Fruit fly (Drosophila melanogaster) ovary, adult (tissue): Measurements from ENCODE around the gene CG44838.

Experiments used
- CG17801 ChIP-seq: fragments of 200-800 bp; optimal IDR thresholded peaks from 2 replicates; lab custom pipeline; 2019; ENCODE audit warnings: missing biosample characterization, mild to moderate bottlenecking, missing genetic modification characterization, moderate library complexity; ENCODE audit not compliant: partially characterized antibody

CG44838 gene

DNA sequence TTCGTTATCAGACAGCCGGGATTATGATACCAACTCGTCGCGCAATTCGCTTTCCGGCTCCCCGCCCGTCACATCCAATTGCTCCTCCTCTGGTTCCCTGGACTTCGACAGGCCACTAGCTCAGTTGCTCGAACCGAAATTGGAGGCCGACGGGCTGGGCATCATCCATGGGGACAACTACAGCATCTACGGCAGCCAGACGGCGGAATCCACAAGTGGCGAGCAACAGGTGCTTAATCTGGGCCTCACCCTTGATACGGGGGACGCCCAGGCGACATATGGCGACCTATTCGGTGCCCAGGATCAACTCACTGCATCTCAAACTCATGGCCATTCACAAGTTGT is 30.3 kb upstream of the CG44838 start:
- TF ChIP-seq CG17801 (GFP tag; lab: Kevin White, UChicago) = no peak

DNA sequence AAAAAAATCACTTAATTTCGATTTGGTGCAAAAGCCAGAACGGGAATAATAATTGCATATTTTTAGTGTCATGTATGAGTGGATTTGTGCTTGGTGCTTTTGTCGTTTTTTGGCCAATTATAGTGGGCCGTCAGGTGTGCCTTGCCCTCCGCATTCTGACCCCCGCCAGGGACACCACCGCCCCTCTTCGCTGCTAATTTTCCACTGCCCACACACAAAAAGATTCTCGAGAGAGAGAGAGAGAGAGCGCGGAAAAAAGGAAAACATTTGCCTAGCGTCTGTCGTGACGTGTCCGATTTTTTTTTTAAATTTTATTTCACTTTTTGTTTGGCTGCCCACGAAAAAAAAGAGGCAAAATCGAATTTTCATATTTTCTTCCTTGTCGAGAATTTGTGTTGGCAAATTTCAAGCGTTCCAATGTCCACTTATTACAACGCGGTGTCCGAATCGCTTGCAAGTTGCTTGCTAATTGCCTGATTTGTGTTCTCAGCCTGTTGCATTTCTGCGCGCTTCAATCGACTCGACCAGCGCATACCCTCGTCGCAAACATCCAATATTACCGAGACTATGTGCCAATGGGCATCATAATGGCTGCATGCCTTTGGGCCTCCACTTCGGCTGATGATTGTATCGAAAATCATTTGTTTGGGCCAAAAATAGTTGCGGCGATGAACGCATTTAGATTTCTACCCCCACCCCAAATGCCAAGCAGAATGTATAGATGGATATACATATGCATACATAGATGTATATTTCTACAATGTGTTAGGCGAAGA is 28.8 kb upstream of the CG44838 start:
- no peak for TF ChIP-seq CG17801 (GFP tag; lab: Kevin White, UChicago)

DNA sequence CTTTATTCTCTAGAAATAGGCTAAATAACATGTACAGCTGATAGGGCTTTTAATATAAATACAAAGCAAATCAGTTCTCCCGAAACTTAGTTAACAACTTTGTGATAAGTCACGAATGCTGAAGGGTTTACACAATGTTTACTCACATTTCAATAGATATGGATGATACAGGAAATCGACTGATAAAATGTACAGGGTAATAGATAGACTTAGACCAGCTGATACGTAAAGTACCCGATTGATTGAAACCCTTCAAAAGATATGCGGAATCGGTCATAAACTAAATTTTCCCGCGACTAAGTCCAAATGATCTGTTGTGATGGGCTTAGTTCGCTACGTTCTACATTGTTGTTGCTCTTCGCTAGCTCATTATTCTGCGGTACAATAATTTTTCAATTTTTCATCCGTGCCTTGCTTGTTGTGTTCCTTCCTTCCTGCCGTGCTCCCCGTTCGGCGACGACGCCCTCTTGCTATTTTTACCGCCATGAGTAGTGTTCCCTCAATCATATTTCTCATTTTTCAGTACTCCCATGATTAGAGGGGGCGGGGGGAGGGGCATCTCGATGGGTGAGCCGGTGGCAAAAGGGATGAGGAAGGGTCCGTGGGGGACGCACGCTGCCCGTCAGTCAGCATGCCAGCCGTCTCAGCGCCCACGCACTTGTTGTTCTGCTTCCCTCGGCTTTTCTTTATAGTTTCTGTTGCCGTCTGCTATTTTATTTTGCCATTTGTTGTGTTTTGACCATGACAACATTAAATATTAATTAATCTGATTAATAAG is 27.9 kb upstream of the CG44838 start:
- no peak for TF ChIP-seq CG17801 (GFP tag; lab: Kevin White, UChicago)

DNA sequence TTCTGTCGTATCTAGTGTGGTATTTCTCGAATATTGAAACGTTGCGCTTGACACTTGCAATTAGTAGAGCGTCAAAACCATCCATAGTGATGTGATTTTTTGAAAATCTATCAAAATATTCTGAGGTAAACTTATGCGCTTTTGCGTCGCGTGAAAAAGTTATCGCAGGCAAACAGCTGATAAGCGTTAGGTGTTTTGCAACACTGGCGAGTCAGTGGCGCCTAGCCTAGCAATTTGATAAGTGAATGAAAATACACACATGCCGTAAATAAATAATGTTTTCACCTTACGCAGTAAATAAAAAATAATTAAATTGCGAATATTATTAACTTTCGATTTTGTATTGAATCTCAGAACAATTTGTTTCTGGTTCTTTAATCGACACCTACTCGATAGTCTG is 25.5 kb upstream of the CG44838 start, which contains the start of gene CG42526:
CG42526 (minus strand) TSS at position 85 of the 400 bp plus-strand sequence.
- peak; percentile 18 for TF ChIP-seq CG17801 (GFP tag; lab: Kevin White, UChicago)

DNA sequence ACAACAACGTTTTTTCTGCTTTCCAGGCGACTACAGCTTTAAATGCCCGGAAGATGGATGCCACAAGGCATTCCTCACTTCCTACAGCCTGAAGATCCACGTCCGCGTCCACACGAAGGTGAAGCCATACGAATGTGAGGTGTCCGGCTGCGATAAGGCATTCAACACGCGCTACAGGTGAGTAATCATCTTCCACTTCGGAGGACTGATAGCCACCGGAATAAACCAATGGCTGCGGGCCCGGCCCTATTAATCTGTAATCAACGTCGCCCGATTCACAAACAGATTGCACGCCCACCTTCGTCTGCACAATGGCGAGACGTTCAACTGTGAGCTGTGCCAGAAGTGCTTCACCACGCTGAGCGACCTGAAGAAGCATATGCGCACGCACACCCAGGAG is 25.0 kb upstream of the CG44838 start:
- no peak for TF ChIP-seq CG17801 (GFP tag; lab: Kevin White, UChicago)

DNA sequence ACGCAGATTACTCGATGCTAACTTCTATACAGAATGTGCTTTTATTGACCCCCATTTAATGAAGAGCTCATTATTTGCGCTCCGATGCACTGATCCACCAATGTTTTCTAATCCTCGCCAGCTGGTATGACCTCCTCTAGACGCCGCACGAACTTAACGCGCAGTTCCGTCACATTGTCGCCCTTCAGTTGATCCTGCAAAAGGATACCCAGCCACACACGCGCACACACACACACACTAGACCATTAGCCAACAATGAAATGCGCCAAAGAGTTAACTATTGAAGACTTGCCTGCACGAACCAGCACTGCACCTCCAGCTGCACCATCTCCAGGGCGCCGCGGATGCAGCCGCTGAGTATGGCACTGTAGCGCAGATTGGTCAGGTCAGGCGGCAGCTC is 22.0 kb upstream of the CG44838 start:
- no peak for TF ChIP-seq CG17801 (GFP tag; lab: Kevin White, UChicago)

DNA sequence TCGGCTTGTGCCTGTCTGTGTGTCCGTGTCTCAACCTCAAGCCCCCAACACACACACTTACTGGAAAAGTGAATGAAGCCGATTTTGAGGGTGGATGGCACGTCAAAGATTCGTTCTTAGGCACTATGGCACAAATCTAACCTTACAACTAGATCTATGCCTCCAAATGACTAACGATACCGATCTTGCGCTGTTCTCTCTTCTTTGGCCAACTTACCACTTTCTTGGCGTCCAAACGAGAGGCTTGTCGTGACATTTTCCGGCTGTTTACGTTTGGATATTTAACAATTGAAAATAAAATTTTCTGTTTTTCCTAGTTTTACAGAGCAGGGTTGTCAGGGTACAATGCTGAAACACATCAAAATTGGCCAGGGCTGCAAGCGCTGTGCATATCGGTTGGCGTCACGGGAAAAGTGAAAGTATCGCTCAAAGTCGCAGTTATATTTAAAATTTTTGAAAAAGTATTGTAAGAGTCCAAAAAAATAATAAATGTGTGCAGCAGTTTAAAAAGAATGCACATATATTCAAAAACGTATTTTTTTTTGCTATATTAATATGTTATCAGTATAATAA is 18.9 kb upstream of the CG44838 start, which contains the start of the genes Bet3 and Nf-YA:
Bet3 (minus strand) TSS at position 361 of the 573 bp plus-strand sequence.
Nf-YA (minus strand) TSS at position 361 of the 573 bp plus-strand sequence.
- peak; percentile 22 for TF ChIP-seq CG17801 (GFP tag; lab: Kevin White, UChicago)

DNA sequence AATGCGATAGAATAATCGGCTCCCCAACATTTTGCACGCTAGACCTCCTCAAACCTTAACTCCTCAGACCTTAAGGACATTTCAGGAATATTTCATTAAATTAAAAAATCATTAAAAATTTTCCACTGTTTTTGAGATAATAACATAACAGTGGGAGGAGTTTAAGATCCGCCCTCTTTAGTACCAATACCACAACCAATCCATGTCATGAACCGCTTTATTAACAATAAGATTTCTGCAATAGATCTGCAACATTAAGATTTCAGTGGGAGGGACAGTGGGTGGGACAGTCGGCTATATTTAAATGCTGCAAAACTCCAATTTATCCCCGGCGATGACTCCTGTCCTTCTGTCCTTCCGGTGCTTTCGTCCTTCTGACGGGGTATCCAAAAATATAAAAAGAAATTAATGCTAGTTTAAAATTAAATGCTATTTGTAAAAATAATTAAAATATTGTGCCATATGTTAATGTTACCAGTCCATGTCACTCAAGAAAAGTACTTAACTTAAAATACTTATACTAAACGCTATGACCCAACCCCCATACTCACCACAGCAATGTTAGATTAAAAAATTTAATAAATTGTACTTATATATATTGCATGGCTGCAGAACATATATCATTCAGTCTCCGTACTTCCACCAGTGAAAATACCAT is 18.1 kb upstream of the CG44838 start, which contains the start of gene Srg3:
Srg3 (plus strand) TSS at position 608 of the 658 bp plus-strand sequence.
- no peak for TF ChIP-seq CG17801 (GFP tag; lab: Kevin White, UChicago)

DNA sequence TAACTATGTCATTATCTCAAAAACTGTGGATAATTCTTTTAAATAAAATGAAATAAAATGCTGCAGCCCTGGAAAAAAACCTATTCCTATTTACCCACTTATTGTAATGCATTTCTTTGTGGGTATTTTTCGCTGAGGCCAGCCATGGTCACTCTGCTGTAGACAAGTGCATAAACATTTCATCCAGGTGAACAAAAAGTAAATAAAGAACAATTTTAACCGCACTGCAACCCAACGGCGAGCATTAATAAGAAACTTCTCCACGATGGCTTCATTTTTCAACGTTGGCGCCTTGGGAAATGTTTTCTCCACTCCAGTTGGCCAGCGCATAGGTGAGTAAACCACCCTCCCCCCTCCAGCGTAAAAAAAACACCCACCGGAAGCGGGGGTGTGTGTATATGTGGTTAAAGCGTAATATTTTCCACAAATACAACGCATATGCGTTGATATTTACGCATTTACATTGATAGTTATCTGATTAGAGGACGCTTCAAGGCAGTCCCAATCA is 14.1 kb upstream of the CG44838 start, which contains the start of gene CG3529:
CG3529 (plus strand) TSS at position 134 of the 508 bp plus-strand sequence.
- peak; percentile 10 for TF ChIP-seq CG17801 (GFP tag; lab: Kevin White, UChicago)

DNA sequence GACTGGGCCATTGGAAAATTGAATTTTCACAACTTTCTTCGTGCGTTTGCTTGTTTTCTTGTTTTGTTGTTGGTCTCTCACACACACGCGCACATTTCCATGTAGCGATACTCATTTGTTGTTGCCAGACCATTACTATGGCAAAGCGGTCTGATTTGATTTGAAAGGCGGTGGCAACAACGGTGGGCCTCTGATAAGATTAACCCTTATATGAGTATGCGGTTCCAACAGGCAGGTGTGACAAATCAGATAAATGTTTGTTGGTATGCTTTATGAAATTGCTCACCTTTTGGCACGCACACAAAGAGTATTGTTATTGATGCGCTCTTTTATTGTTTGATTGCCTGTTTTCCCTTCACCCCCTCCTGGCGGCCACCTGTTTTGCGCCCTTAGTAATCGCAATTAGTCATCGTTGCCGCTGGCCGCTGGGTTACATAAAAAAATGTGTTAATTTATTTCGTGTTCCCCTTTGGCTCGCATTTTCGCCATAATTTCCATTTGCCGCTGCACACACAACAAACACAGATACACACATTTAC is 13.5 kb upstream of the CG44838 start:
- TF ChIP-seq CG17801 (GFP tag; lab: Kevin White, UChicago) = peak; percentile 39

DNA sequence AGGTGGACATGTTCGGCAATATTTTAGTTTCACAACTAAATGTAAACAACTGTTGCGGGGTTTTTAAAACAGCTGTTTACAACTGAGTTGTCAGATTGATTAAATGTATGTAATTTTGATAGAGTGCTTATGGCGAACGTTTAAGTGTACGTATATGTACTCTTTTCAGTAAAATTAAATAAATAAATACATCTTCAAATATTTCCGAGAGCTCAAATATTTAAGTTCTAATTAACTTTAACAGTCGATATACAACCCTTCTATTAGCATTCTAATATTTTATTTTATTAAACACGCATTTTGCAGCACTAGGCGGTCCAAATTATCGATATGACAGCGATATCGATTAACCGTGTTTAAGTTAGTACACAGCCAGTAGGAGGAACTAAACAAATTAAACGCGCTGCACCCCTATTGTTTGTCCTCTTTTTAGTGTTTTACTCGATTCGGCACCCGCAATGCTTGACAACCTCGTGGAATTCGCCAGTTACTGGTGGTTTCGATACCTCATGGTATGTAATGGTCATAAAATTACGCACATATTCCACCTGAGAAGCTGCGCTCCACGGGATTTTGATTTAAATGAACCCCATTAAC is 9.2 kb upstream of the CG44838 start, which contains the start of the genes CG3448 and ghi:
CG3448 (minus strand) TSS at position 51 of the 597 bp plus-strand sequence.
ghi (plus strand) TSS at position 355 of the 597 bp plus-strand sequence.
- peak; percentile 73 for TF ChIP-seq CG17801 (GFP tag; lab: Kevin White, UChicago)

DNA sequence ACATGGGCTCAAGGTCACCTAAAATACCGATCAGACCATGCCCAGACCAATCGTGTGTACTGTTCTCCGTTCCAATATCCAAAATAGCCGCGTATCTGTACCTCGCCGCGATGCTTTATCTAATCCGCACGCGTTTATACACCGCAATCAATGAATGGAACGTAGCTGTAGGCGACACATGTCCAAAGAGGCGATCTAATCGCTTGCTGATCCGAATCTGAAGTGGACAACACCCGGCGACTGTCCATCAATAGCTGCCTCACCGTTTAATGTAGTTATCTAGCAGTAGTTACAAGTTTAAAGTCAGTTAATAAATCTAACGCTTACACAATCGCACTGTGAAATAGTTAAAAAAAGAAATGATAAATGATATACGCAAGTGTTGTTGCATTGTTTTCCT is 8.4 kb upstream of the CG44838 start:
- no peak for TF ChIP-seq CG17801 (GFP tag; lab: Kevin White, UChicago)

DNA sequence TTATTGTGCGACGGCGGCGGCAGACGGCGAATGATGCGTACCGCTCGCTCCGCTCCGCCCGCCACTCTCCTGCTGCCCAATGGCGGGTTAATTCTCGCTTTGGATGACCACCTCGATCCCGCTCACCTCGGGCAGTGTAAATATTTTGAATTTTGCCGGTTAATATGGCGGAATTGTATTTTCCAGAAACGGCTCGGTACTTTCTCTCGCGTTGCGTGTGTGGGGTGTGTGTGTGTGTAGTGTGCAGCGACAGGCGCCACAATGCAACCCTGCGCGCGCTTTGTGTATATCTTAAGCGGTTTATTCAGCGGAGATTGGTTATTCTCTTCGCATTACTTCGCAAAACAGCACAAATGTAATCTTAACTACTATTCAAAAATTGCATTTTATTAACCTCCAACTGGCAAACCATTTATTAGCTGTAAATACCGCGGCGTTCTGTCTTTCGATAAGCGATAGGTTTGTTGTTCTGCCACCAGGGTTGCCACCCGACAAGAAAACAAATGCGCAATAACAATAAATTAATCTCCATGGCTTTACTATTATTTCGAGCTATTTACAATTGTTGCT is 4.9 kb upstream of the CG44838 start, which contains the start of the genes phol and CG3552:
phol (minus strand) TSS at position 463 of the 570 bp plus-strand sequence.
CG3552 (plus strand) TSS at position 500 of the 570 bp plus-strand sequence.
- peak; percentile 9 for TF ChIP-seq CG17801 (GFP tag; lab: Kevin White, UChicago)
